Worm (Caenorhabditis elegans) whole organism, L4 larva: ENCODE data around the gene F40F8.1.

Experiments
- Y48G9A.11 ChIP-seq: fragments of 200-800 bp; sonication (Bioruptor generic); IDR thresholded peaks from 2 replicates; pipeline ENCODE4 v1.3.6; 2022; ENCODE audit warnings: missing genetic modification reagents, missing genetic modification characterization, missing compliant biosample characterization
- aha-1 ChIP-seq: fragments of 150-350 bp; peaks from one replicate; lab custom pipeline; 2014; ENCODE audit warnings: missing biosample characterization, missing genetic modification characterization
- ceh-82 ChIP-seq: sonication (generic microtip); optimal IDR thresholded peaks from 2 replicates; lab custom pipeline; 2017; ENCODE audit warnings: missing biosample characterization, missing genetic modification characterization
- dmd-6 ChIP-seq: fragments of 200-800 bp; sonication (Bioruptor generic); IDR thresholded peaks from 2 replicates; pipeline ENCODE4 v1.3.6; 2022; ENCODE audit warnings: missing genetic modification reagents, missing genetic modification characterization, missing compliant biosample characterization
- hif-1 ChIP-seq, 2 experiments: sonication (generic microtip); optimal IDR thresholded peaks; 2 replicates each; lab custom pipeline; 2016 to 2017; ENCODE audit warnings: missing compliant biosample characterization in 2 of 2, missing genetic modification characterization in 2 of 2, missing genetic modification reagents in 2 of 2, missing genotype in 2 of 2, mild to moderate bottlenecking in 1 of 2
- hlh-30 ChIP-seq: sonication (generic microtip); optimal IDR thresholded peaks from 2 replicates; lab custom pipeline; 2017; ENCODE audit warnings: antibody characterized with exemption, mild to moderate bottlenecking, missing genetic modification characterization, missing compliant biosample characterization; ENCODE audit not compliant: insufficient read depth
- lin-38 ChIP-seq: fragments of 200-800 bp; sonication (Bioruptor generic); IDR thresholded peaks from 2 replicates; pipeline ENCODE4 v1.3.6; 2022; ENCODE audit warnings: missing genetic modification reagents, missing genetic modification characterization, missing compliant biosample characterization
- lsy-2 ChIP-seq, 2 experiments: fragments of 150-350 bp in 1 of 2; sonication (generic microtip) in 1 of 2; optimal IDR thresholded peaks; 2 replicates each; lab custom pipeline; 2014 to 2017; ENCODE audit warnings: missing biosample characterization in 2 of 2, missing genetic modification characterization in 2 of 2
- mdt-29 ChIP-seq: fragments of 200-800 bp; sonication (Bioruptor generic); IDR thresholded peaks from 2 replicates; pipeline ENCODE4 v1.3.6; 2022; ENCODE audit warnings: missing genetic modification reagents, missing genetic modification characterization, missing compliant biosample characterization
- mes-2 ChIP-seq: sonication (generic microtip); optimal IDR thresholded peaks from 2 replicates; lab custom pipeline; 2016; ENCODE audit warnings: missing genotype, mild to moderate bottlenecking, missing genetic modification characterization, missing compliant biosample characterization; ENCODE audit not compliant: poor library complexity, severe bottlenecking
- mxl-3 ChIP-seq: fragments of 200-800 bp; sonication (Bioruptor generic); optimal IDR thresholded peaks from 2 replicates; lab custom pipeline; 2018; ENCODE audit warnings: mild to moderate bottlenecking, missing genetic modification characterization, missing compliant biosample characterization
- nhr-28 ChIP-seq: fragments of 150-350 bp; optimal IDR thresholded peaks from 2 replicates; lab custom pipeline; 2014; ENCODE audit warnings: missing biosample characterization, missing genetic modification characterization
- php-3 ChIP-seq: fragments of 200-800 bp; sonication (Bioruptor generic); IDR thresholded peaks from 2 replicates; pipeline ENCODE4 v1.3.6; 2022; ENCODE audit warnings: missing genetic modification reagents, missing genetic modification characterization, missing compliant biosample characterization
- snpc-4 ChIP-seq: fragments of 150-350 bp; optimal IDR thresholded peaks from 2 replicates; lab custom pipeline; 2014; ENCODE audit warnings: missing biosample characterization, missing genetic modification characterization
- unc-62 ChIP-seq, 3 experiments: fragments of 150-350 bp in 1 of 3; sonication (generic microtip); optimal IDR thresholded peaks in 2 of 3; peaks in 1 of 3; 1 replicate in 1 of 3; 2 replicates in 2 of 3; lab custom pipeline; 2014 to 2017; ENCODE audit warnings: missing biosample characterization in 3 of 3, missing genetic modification characterization in 3 of 3, missing genetic modification reagents in 3 of 3, missing genotype in 1 of 3

Gene F40F8.1

DNA sequence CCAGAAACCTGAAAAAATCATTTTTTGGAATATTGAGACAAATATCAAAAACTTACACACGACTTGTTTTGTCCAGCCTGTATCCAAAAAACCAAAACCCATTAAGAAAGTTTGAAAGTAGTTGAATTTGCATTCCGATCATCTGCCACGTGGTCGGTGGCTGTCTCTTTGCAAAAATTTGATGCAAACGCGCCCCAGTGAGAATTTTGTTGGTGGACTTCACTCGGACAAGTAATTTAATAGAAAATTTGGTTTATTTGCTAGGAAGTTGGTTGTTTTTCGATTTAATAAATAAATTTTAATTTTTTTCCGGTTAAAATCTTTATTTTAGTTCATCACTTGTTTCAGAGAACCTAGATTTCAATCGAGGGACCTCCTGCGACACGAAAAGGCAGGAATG is 47.9 kb downstream of the F40F8.1 start (continued):
- TF ChIP-seq Y48G9A.11 (GFP tag; lab: Robert Waterston, UW) (no peak), mdt-29 (GFP tag; lab: Robert Waterston, UW) (no peak)

DNA sequence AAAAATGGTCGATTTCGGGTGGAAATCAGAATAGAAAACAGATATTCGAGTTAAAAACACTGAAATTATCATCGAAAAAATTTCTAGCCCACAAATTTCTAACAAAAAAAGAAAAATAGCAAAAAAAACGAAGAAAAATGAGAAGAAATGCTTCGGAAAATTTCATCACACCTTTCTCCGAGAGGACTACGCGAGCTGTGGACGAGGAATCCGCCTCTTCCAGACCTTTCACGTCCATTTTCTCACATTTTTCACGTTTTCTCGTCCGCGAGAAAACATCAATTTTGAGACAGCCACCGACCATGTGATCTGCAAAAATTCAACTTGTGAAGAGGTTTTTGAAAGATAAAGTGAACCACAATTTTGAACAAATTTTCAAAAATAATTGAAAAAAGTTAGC is 49.0 kb downstream of the F40F8.1 start:
- TF ChIP-seq lin-38 (GFP tag; lab: Robert Waterston, UW) (peak; percentile 52), php-3 (GFP tag; lab: Robert Waterston, UW) (no peak), dmd-6 (GFP tag; lab: Robert Waterston, UW) (no peak), lsy-2 (tag; optimal IDR thresholded peaks at IDR 0.05; lab: Kevin White, UChicago) (peak in 1 of 2 experiments; percentile 7), aha-1 (peak; percentile 98), hlh-30 (tag; lab: Kevin White, UChicago) (peak; percentile 37), hif-1 (tag; optimal IDR thresholded peaks at IDR 0.05; lab: Kevin White, UChicago) (peak in 1 of 2 experiments; percentile 51), unc-62 (GFP tag; optimal IDR thresholded peaks at IDR 0.05 in 1 of 2; lab: Kevin White, UChicago) (peak in 1 of 2 experiments; percentile 41), unc-62 (tag; optimal IDR thresholded peaks at IDR 0.05; lab: Kevin White, UChicago) (no peak), mes-2 (tag; lab: Kevin White, UChicago) (peak; percentile 90)

DNA sequence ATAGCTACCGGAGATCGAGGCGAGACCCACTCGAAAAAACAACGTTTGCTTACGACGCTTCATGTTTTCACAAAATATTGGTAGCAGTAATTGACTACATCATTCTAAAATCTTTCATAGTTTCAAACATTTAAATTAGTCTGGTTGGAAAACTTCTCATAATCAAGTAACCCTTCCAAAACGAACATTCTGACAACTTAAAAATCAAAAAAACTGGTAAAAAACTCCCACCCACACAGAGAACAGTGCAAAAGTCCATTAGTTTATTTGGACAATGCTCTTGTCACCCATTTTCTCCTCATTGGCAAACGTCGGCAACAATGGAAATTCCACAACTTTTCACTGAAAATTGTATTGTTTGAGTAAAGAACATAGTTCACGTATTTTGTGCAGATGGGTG is 49.9 kb downstream of the F40F8.1 start, which contains the start of gene F37H8.6:
TSS of gene F37H8.6 (minus strand) at position 101 of the 400 bp plus-strand sequence.
- TF ChIP-seq ceh-82 (tag; lab: Kevin White, UChicago) (no peak), mxl-3 (GFP tag; lab: Kevin White, UChicago) (no peak), aha-1 (peak; percentile 62)

DNA sequence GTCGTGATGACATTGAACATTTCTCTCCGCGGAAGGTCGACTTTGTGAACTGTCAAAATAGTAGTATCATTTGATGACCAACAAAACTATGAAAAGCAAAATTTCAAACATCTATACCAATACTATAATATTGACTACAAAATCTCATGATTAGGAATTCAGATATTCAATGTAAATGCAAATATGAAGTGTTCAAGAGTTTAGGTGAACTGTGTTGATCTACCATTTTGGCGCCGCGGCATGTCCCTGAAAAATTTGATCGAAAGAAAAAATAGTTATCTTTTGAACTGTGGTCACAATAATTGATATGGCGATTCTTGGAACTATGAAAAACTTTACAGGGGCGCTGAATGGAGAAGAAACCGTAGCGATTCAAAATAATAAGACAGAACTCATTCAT is 51.3 kb downstream of the F40F8.1 start:
- TF ChIP-seq snpc-4 (no peak), nhr-28 (peak; percentile 44), unc-62 (GFP tag; optimal IDR thresholded peaks at IDR 0.05 in 1 of 2; lab: Kevin White, UChicago) (peak in 1 of 2 experiments; percentile 68), unc-62 (tag; optimal IDR thresholded peaks at IDR 0.05; lab: Kevin White, UChicago) (no peak)
